Worm (Caenorhabditis elegans) whole organism, late embryonic: ENCODE measurements around the gene snf-5.

ENCODE experiments used
- ama-1 ChIP-seq: fragments of 150-350 bp; optimal IDR thresholded peaks from 2 replicates; lab custom pipeline; 2014
- ceh-9 ChIP-seq: sonication (generic microtip); optimal IDR thresholded peaks from 2 replicates; lab custom pipeline; 2016; ENCODE audit warnings: mild to moderate bottlenecking, missing genetic modification characterization, inconsistent platforms, missing compliant biosample characterization
- dmd-4 ChIP-seq: sonication (generic microtip); optimal IDR thresholded peaks from 2 replicates; lab custom pipeline; 2016; ENCODE audit warnings: borderline replicate concordance, missing genetic modification characterization, missing compliant biosample characterization
- elt-2 ChIP-seq: sonication (generic microtip); optimal IDR thresholded peaks from 2 replicates; lab custom pipeline; 2016; ENCODE audit warnings: missing genetic modification reagents, missing genetic modification characterization, missing compliant biosample characterization
- ets-4 ChIP-seq: sonication (generic microtip); optimal IDR thresholded peaks from 2 replicates; lab custom pipeline; 2016; ENCODE audit warnings: missing genetic modification characterization, missing compliant biosample characterization
- fax-1 ChIP-seq: sonication (generic microtip); optimal IDR thresholded peaks from 2 replicates; lab custom pipeline; 2016; ENCODE audit warnings: missing genotype, missing genetic modification characterization, missing compliant biosample characterization
- hlh-6 ChIP-seq: sonication (generic microtip); optimal IDR thresholded peaks from 2 replicates; lab custom pipeline; 2016; ENCODE audit warnings: missing genotype, missing genetic modification characterization, missing compliant biosample characterization
- hlh-8 ChIP-seq: sonication (generic microtip); optimal IDR thresholded peaks from 2 replicates; lab custom pipeline; 2016; ENCODE audit warnings: missing genotype, missing genetic modification characterization, missing compliant biosample characterization
- nhr-11 ChIP-seq: fragments of 150-350 bp; optimal IDR thresholded peaks from 2 replicates; lab custom pipeline; 2014; ENCODE audit warnings: missing biosample characterization, missing genetic modification characterization
- pha-4 ChIP-seq: fragments of 150-350 bp; optimal IDR thresholded peaks from 2 replicates; lab custom pipeline; 2018; ENCODE audit warnings: missing biosample characterization, missing genetic modification reagents, missing genetic modification characterization
- pqm-1 ChIP-seq: sonication (generic microtip); optimal IDR thresholded peaks from 2 replicates; lab custom pipeline; 2016; ENCODE audit warnings: missing genetic modification characterization, missing compliant biosample characterization
- tbx-2 ChIP-seq: sonication (generic microtip); optimal IDR thresholded peaks from 2 replicates; lab custom pipeline; 2016; ENCODE audit warnings: missing genetic modification characterization, missing compliant biosample characterization

DNA sequence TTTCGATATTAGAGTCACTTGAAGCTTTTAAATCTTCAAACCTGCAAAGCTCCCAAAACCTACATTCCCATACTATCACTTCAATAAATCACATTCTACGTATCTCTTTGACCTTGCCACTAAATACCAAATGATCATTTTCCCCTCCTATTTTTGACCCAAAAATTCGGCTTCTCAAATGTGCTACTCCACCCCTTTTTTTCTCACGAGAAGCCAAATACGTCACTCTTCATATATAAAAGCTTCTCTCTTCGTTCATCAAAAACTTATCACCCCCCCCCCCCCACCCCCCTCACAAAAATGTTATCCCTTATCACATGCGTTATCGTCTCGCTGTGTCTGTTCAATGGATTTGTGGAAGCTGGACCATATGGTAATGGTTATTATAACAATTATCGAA lies 38.8 kb downstream of the snf-5 start, which contains the start of gene Y46G5A.38:
- TF ChIP-seq hlh-6 (tag; lab: Kevin White, UChicago) (no peak), ceh-9 (no peak), ets-4 (no peak), pqm-1 (no peak), hlh-8 (tag; lab: Kevin White, UChicago) (no peak), nhr-11 (tag; lab: Kevin White, UChicago) (no peak), tbx-2 (tag; lab: Kevin White, UChicago) (no peak), pha-4 (tag; lab: Kevin White, UChicago) (no peak), fax-1 (tag; lab: Kevin White, UChicago) (no peak), ama-1 (lab: Kevin White, UChicago) (no peak), dmd-4 (tag; lab: Kevin White, UChicago) (no peak), elt-2 (tag; lab: Kevin White, UChicago) (no peak)
